Worm (Caenorhabditis elegans) whole organism, L1 larva: ENCODE data around the gene T14G12.12.

Experiments
- C16A3.4 ChIP-seq: fragments of 150-350 bp; optimal IDR thresholded peaks from 2 replicates; lab custom pipeline; 2014; ENCODE audit warnings: missing biosample characterization, missing genetic modification characterization
- aha-1 ChIP-seq: fragments of 150-350 bp; optimal IDR thresholded peaks from 2 replicates; lab custom pipeline; 2014; ENCODE audit warnings: missing biosample characterization, missing genetic modification characterization
- alr-1 ChIP-seq: fragments of 200-800 bp; sonication (Bioruptor generic); optimal IDR thresholded peaks from 2 replicates; lab custom pipeline; 2018; ENCODE audit warnings: borderline replicate concordance, mild to moderate bottlenecking, missing genetic modification characterization, missing compliant biosample characterization
- blmp-1 ChIP-seq: fragments of 150-350 bp; optimal IDR thresholded peaks from 2 replicates; lab custom pipeline; 2014; ENCODE audit warnings: missing biosample characterization, missing genetic modification characterization
- ceh-8 ChIP-seq: fragments of 200-800 bp; sonication (Bioruptor generic); optimal IDR thresholded peaks from 2 replicates; lab custom pipeline; 2018; ENCODE audit warnings: mild to moderate bottlenecking, missing genetic modification characterization, moderate library complexity, missing compliant biosample characterization
- ceh-82 ChIP-seq, 3 experiments: fragments of 150-350 bp in 1 of 3; sonication (generic microtip) in 2 of 3; optimal IDR thresholded peaks; 2 replicates each; lab custom pipeline; 2014 to 2017; ENCODE audit warnings: missing biosample characterization in 3 of 3, missing genetic modification characterization in 3 of 3
- ceh-88 ChIP-seq: fragments of 200-800 bp; sonication (Bioruptor generic); IDR thresholded peaks from 2 replicates; pipeline ENCODE4 v1.3.6; 2022; ENCODE audit warnings: missing genetic modification characterization, missing compliant biosample characterization
- dpl-1 ChIP-seq, 3 experiments: fragments of 150-350 bp in 2 of 3; sonication (generic microtip) in 1 of 3; optimal IDR thresholded peaks; 2 replicates each; lab custom pipeline; 2014 to 2017; ENCODE audit warnings: missing biosample characterization in 3 of 3, missing genetic modification characterization in 3 of 3, missing genetic modification reagents in 3 of 3
- efl-3 ChIP-seq: fragments of 200-800 bp; sonication (Bioruptor generic); optimal IDR thresholded peaks from 2 replicates; lab custom pipeline; 2018; ENCODE audit warnings: mild to moderate bottlenecking, missing genetic modification characterization, missing compliant biosample characterization
- egl-13 ChIP-seq: sonication (generic microtip); optimal IDR thresholded peaks from 2 replicates; lab custom pipeline; 2016; ENCODE audit warnings: missing genotype, missing genetic modification reagents, missing genetic modification characterization, missing compliant biosample characterization
- elt-3 ChIP-seq, 6 experiments: fragments of 150-350 bp in 1 of 6; sonication (generic microtip); optimal IDR thresholded peaks; 2 replicates each; lab custom pipeline; 2017 to 2018; ENCODE audit warnings: missing biosample characterization in 6 of 6, missing genetic modification characterization in 6 of 6, inconsistent platforms in 1 of 6
- ets-5 ChIP-seq: fragments of 200-800 bp; sonication (Bioruptor generic); IDR thresholded peaks from 2 replicates; pipeline ENCODE4 v1.3.6; 2022; ENCODE audit warnings: missing genetic modification characterization, missing compliant biosample characterization
- fkh-4 ChIP-seq: sonication (generic microtip); optimal IDR thresholded peaks from 2 replicates; lab custom pipeline; 2016; ENCODE audit warnings: missing compliant biosample characterization, missing genetic modification characterization, borderline replicate concordance
- grh-1 ChIP-seq: fragments of 200-800 bp; sonication (Bioruptor generic); IDR thresholded peaks from 2 replicates; pipeline ENCODE4 v1.3.6; 2022; ENCODE audit warnings: missing genetic modification reagents, missing genetic modification characterization, missing compliant biosample characterization
- hlh-17 ChIP-seq: fragments of 200-800 bp; sonication (Bioruptor generic); optimal IDR thresholded peaks from 2 replicates; lab custom pipeline; 2018; ENCODE audit warnings: missing genetic modification characterization, mild to moderate bottlenecking, missing compliant biosample characterization, moderate library complexity, borderline replicate concordance
- hpl-2 ChIP-seq: fragments of 150-350 bp; optimal IDR thresholded peaks from 2 replicates; lab custom pipeline; 2014; ENCODE audit warnings: missing biosample characterization, missing genetic modification reagents, missing genetic modification characterization
- jun-1 ChIP-seq: fragments of 150-350 bp; optimal IDR thresholded peaks from 2 replicates; lab custom pipeline; 2014; ENCODE audit warnings: missing biosample characterization, missing genetic modification reagents, missing genetic modification characterization
- lin-13 ChIP-seq: fragments of 150-350 bp; optimal IDR thresholded peaks from 2 replicates; lab custom pipeline; 2014; ENCODE audit warnings: missing biosample characterization, missing genetic modification reagents, missing genetic modification characterization
- lin-14 ChIP-seq: fragments of 200-800 bp; sonication (Bioruptor generic); optimal IDR thresholded peaks from 2 replicates; lab custom pipeline; 2018; ENCODE audit warnings: mild to moderate bottlenecking, missing genetic modification characterization, moderate library complexity, missing compliant biosample characterization
- mdl-1 ChIP-seq, 2 experiments: fragments of 150-350 bp; optimal IDR thresholded peaks; 2 replicates each; lab custom pipeline; 2014 to 2017; ENCODE audit warnings: missing biosample characterization in 2 of 2, missing genetic modification characterization in 2 of 2, inconsistent platforms in 1 of 2
- nhr-11 ChIP-seq: fragments of 150-350 bp; optimal IDR thresholded peaks from 2 replicates; lab custom pipeline; 2014; ENCODE audit warnings: missing biosample characterization, missing genetic modification characterization
- nhr-20 ChIP-seq: sonication (generic microtip); optimal IDR thresholded peaks from 2 replicates; lab custom pipeline; 2016; ENCODE audit warnings: mild to moderate bottlenecking, missing genetic modification characterization, missing compliant biosample characterization
- nhr-237 ChIP-seq: fragments of 150-350 bp; optimal IDR thresholded peaks from 2 replicates; lab custom pipeline; 2014; ENCODE audit warnings: missing biosample characterization, missing genetic modification characterization
- nhr-28 ChIP-seq: fragments of 150-350 bp; optimal IDR thresholded peaks from 2 replicates; lab custom pipeline; 2014; ENCODE audit warnings: missing biosample characterization, missing genetic modification characterization
- nhr-77 ChIP-seq: fragments of 150-350 bp; optimal IDR thresholded peaks from 2 replicates; lab custom pipeline; 2014; ENCODE audit warnings: missing biosample characterization, missing genetic modification characterization
- nhr-84 ChIP-seq: sonication (generic microtip); optimal IDR thresholded peaks from 2 replicates; lab custom pipeline; 2017; ENCODE audit warnings: missing biosample characterization, missing genetic modification characterization
- pax-3 ChIP-seq: fragments of 200-800 bp; sonication (Bioruptor generic); optimal IDR thresholded peaks from 2 replicates; lab custom pipeline; 2018; ENCODE audit warnings: mild to moderate bottlenecking, missing genetic modification characterization, moderate library complexity, missing compliant biosample characterization
- pqm-1 ChIP-seq: sonication (generic microtip); optimal IDR thresholded peaks from 3 replicates; lab custom pipeline; 2017; ENCODE audit warnings: missing biosample characterization, missing genetic modification characterization
- skn-1 ChIP-seq: fragments of 150-350 bp; optimal IDR thresholded peaks from 2 replicates; lab custom pipeline; 2014; ENCODE audit warnings: missing biosample characterization, missing genetic modification characterization
- sox-4 ChIP-seq: sonication (generic microtip); optimal IDR thresholded peaks from 2 replicates; lab custom pipeline; 2016; ENCODE audit warnings: missing genetic modification characterization, missing compliant biosample characterization
- sup-37 ChIP-seq: fragments of 200-800 bp; sonication (Bioruptor generic); optimal IDR thresholded peaks from 2 replicates; lab custom pipeline; 2018; ENCODE audit warnings: mild to moderate bottlenecking, missing genetic modification characterization, missing compliant biosample characterization
- swsn-7 ChIP-seq: sonication (generic microtip); optimal IDR thresholded peaks from 2 replicates; lab custom pipeline; 2016; ENCODE audit warnings: missing genetic modification characterization, missing compliant biosample characterization
- tbx-2 ChIP-seq: sonication (generic microtip); optimal IDR thresholded peaks from 2 replicates; lab custom pipeline; 2016; ENCODE audit warnings: missing genetic modification characterization, missing compliant biosample characterization
- unc-62 ChIP-seq: fragments of 150-350 bp; optimal IDR thresholded peaks from 2 replicates; lab custom pipeline; 2014; ENCODE audit warnings: missing biosample characterization, missing genetic modification reagents, missing genetic modification characterization
- unc-86 ChIP-seq: sonication (generic microtip); optimal IDR thresholded peaks from 2 replicates; lab custom pipeline; 2016; ENCODE audit warnings: missing genetic modification characterization, missing compliant biosample characterization
- vab-15 ChIP-seq: sonication (generic microtip); optimal IDR thresholded peaks from 2 replicates; lab custom pipeline; 2017; ENCODE audit warnings: missing genotype, mild to moderate bottlenecking, missing genetic modification characterization, missing compliant biosample characterization
- xbp-1 ChIP-seq: sonication (generic microtip); optimal IDR thresholded peaks from 2 replicates; lab custom pipeline; 2016; ENCODE audit warnings: missing genetic modification characterization, missing compliant biosample characterization
- ztf-11 ChIP-seq, 2 experiments: sonication (generic microtip); optimal IDR thresholded peaks; 2 replicates each; lab custom pipeline; 2016 to 2017; ENCODE audit warnings: missing genetic modification characterization in 2 of 2, missing biosample characterization in 1 of 2, missing compliant biosample characterization in 1 of 2
- ztf-4 ChIP-seq: fragments of 150-350 bp; optimal IDR thresholded peaks from 2 replicates; lab custom pipeline; 2014; ENCODE audit warnings: missing biosample characterization, missing genetic modification characterization

T14G12.12 gene

DNA sequence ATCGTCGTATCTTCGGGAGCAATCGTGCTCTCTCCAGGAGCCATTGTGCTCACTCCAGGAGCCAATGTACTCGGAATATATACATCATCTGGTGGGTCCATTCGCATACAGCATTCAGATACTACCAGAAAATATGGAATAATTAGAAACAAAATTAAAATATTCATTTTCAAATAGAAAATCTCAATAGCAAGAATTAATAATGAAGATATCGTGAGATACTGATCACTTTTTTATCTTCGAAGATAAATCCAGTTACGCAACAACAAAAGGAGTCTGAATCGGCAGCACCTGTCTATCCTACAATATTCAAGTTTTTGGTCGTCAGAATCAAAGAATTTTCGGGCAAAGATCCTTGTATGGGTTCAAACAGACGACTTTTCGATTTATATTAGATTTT lies 10.4 kb upstream of the T14G12.12 start, which contains the start of gene F47B7.5:
Gene F47B7.5, minus strand, starts transcription at position 101 of the 400 bp plus-strand sequence.
- TF ChIP-seq nhr-28 (tag; lab: Kevin White, UChicago) (no peak), vab-15 (tag; lab: Kevin White, UChicago) (no peak), tbx-2 (tag; lab: Kevin White, UChicago) (no peak), blmp-1 (no peak), ceh-82 (tag; optimal IDR thresholded peaks at IDR 0.05; lab: Kevin White, UChicago) (no peak), aha-1 (no peak), alr-1 (tag; lab: Kevin White, UChicago) (no peak)

DNA sequence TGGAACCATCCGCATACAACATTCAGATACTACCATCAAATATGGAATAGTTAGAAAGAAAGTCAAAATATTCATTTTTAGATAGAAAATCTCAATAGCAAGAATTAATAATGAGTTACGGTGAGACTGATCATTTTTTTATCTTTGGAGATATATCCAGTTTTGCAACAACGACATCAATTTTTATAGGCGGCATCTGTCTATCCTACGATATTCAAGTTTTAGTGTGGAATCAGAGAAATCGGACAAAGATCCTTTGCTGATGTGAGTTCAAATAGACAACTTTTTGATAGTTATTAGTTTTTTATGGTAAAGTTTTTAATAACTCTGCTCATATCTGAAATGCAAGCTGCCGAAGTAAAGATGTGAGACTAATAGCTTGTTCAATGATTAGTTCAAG lies 8.3 kb upstream of the T14G12.12 start, which contains the start of gene F47B7.4:
Gene F47B7.4, minus strand, starts transcription at position 101 of the 400 bp plus-strand sequence.
- no peak for TF ChIP-seq nhr-11 (tag; lab: Kevin White, UChicago)
- no peak for TF ChIP-seq ztf-11 (tag; optimal IDR thresholded peaks at IDR 0.05; lab: Kevin White, UChicago)
- TF ChIP-seq ceh-8, result no peak
- TF ChIP-seq efl-3 (GFP tag; lab: Kevin White, UChicago), result no peak
- no peak for TF ChIP-seq dpl-1 (GFP tag; optimal IDR thresholded peaks at IDR 0.05; lab: Kevin White, UChicago)
- TF ChIP-seq nhr-77, result no peak
- no peak for TF ChIP-seq ets-5 (GFP tag; lab: Robert Waterston, UW)
- TF ChIP-seq nhr-237 (tag; lab: Kevin White, UChicago), result no peak
- no peak for TF ChIP-seq unc-62 (GFP tag; lab: Kevin White, UChicago)
- TF ChIP-seq fkh-4 (tag; lab: Kevin White, UChicago), result no peak
- no peak for TF ChIP-seq ztf-4 (tag; lab: Kevin White, UChicago)
- TF ChIP-seq pqm-1 (tag; lab: Kevin White, UChicago), result no peak
- no peak for TF ChIP-seq xbp-1 (tag; lab: Kevin White, UChicago)
- no peak for TF ChIP-seq jun-1 (tag; lab: Kevin White, UChicago)
- no peak for TF ChIP-seq unc-86 (tag; lab: Kevin White, UChicago)
- TF ChIP-seq hlh-17 (GFP tag; lab: Kevin White, UChicago), result no peak
- no peak for TF ChIP-seq grh-1 (GFP tag; lab: Robert Waterston, UW)

DNA sequence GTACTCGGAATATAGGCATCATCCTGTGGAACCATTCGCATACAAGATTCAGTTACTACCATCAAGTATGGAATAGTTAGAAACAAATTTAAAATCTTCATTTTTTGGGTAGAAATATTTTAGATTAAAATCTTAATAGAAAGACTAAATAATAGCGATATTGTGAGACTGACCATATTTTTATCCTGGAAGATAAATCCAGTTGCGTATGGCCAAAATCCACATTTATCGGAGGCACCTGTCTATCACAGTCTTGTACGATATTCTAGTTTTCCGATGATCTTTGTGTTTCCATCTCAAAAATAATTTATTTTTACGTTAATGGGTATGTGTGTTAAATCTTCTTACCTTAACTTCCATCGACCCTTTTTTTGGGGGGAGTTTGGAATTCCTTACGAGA lies 6.0 kb upstream of the T14G12.12 start, which contains the start of gene F47B7.3:
Gene F47B7.3, minus strand, starts transcription at position 101 of the 400 bp plus-strand sequence.
- TF ChIP-seq lin-13 (no peak), grh-1 (GFP tag; lab: Robert Waterston, UW) (no peak), sup-37 (GFP tag; lab: Kevin White, UChicago) (no peak), nhr-84 (tag; lab: Kevin White, UChicago) (no peak)

DNA sequence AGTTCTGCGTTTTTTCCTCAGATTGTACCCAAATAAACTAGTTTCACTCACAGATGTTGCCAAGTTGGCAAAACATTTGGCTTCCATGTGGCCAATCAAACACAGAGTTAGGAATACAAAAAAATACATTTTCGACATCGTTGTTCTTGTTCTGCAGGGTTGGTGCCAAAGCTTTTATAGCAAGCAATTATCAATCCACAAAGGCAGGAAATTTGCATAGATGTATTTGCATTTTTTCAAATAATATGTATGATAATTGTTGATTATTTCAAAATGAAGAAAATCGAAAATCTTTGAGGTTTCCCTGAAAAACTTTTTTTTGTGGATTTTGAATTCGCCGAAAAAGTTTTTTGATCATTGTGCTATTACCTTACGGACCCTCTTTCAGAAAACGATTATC lies 4.1 kb upstream of the T14G12.12 start, which contains the start of gene T14G12.11:
Gene T14G12.11, minus strand, starts transcription at position 138 of the 400 bp plus-strand sequence.
- no peak for TF ChIP-seq dpl-1 (GFP tag; optimal IDR thresholded peaks at IDR 0.05; lab: Kevin White, UChicago)
- TF ChIP-seq elt-3 (tag; optimal IDR thresholded peaks at IDR 0.05; lab: Kevin White, UChicago), result no peak
- TF ChIP-seq lin-13, result no peak
- no peak for TF ChIP-seq ceh-8
- TF ChIP-seq lin-14, result no peak
- no peak for TF ChIP-seq sox-4 (tag; lab: Kevin White, UChicago)
- TF ChIP-seq pax-3 (tag; lab: Kevin White, UChicago), result no peak
- TF ChIP-seq xbp-1 (tag; lab: Kevin White, UChicago), result no peak
- TF ChIP-seq C16A3.4 (tag; lab: Kevin White, UChicago), result no peak
- no peak for TF ChIP-seq nhr-237 (tag; lab: Kevin White, UChicago)
- TF ChIP-seq egl-13 (tag; lab: Kevin White, UChicago), result no peak
- TF ChIP-seq pqm-1 (tag; lab: Kevin White, UChicago), result no peak
- no peak for TF ChIP-seq skn-1 (tag; lab: Kevin White, UChicago)
- no peak for TF ChIP-seq ceh-88 (GFP tag; lab: Robert Waterston, UW)
- no peak for TF ChIP-seq swsn-7 (tag; lab: Kevin White, UChicago)
- TF ChIP-seq mdl-1 (tag; optimal IDR thresholded peaks at IDR 0.05; lab: Kevin White, UChicago), result no peak
- TF ChIP-seq hpl-2, result no peak
- no peak for TF ChIP-seq nhr-20
- no peak for TF ChIP-seq nhr-28 (tag; lab: Kevin White, UChicago)
